Fruit fly (Drosophila melanogaster) Kc167 (cell line): ENCODE measurements around the gene CG43354.

Source experiments
- Myc ChIP-seq: fragments of >200 bp; optimal IDR thresholded peaks from 2 replicates; lab custom pipeline; 2017; ENCODE audit warnings: missing external identifiers
- Sin3A ChIP-seq: fragments of >200 bp; optimal IDR thresholded peaks from 2 replicates; lab custom pipeline; 2018; ENCODE audit warnings: missing external identifiers
- h ChIP-seq: fragments of >200 bp; optimal IDR thresholded peaks from 3 replicates; lab custom pipeline; 2018; ENCODE audit warnings: missing external identifiers
- insv ChIP-seq: fragments of >200 bp; optimal IDR thresholded peaks from 3 replicates; lab custom pipeline; 2018; ENCODE audit warnings: missing external identifiers
- psq ChIP-seq: fragments of >200 bp; optimal IDR thresholded peaks from 2 replicates; lab custom pipeline; 2017; ENCODE audit warnings: missing external identifiers
- ttk ChIP-seq: sonication (Bioruptor generic); optimal IDR thresholded peaks from 2 replicates; lab custom pipeline; 2017; ENCODE audit warnings: missing external identifiers

- TF ChIP-seq h (lab: Kevin White, UChicago), result no peak
- no peak for TF ChIP-seq Myc (lab: Kevin White, UChicago)
- TF ChIP-seq ttk (lab: Kevin White, UChicago), result no peak
- TF ChIP-seq psq (lab: Kevin White, UChicago), result no peak
- no peak for TF ChIP-seq insv
- no peak for TF ChIP-seq Sin3A (lab: Kevin White, UChicago)
Observed at dm6 chr2L:18313922-18314712, 4.9 kb upstream of the CG43354 start.
